Worm (Caenorhabditis elegans): ENCODE results near the gene cyp-13A10.

Gene cyp-13A10

DNA sequence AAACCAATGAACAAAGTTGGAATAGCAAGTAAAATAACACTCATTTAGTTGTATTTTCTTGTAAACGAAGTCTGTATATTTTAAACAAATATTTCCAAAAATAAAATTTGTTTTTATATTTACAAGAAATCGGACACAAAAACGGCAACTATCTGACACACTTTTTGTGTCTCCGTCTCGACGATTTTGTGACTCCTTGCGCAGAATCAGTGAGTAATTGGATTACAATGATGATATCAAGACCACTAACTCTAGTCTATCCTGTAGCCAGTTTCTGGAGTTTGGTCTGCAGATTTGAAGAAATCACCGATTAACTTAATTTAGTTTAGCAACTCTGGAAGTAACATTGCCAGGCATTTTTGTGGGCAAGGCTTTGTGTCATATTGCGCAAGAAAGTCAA lies at the start of gene cyp-13A10:
TSS of gene cyp-13A10 (minus strand) at position 88 of the 400 bp plus-strand sequence.
- TF ChIP-seq nhr-25 (tag; optimal IDR thresholded peaks at IDR 0.05) (no peak), ama-1 (optimal IDR thresholded peaks at IDR 0.05) (no peak), jun-1 (tag; optimal IDR thresholded peaks at IDR 0.05) (no peak), fkh-2 (tag; optimal IDR thresholded peaks at IDR 0.05) (no peak), fkh-10 (GFP tag; optimal IDR thresholded peaks at IDR 0.05) (no peak), hmg-11 (tag; optimal IDR thresholded peaks at IDR 0.05) (no peak), elt-2 (tag; optimal IDR thresholded peaks at IDR 0.05) (no peak)

DNA sequence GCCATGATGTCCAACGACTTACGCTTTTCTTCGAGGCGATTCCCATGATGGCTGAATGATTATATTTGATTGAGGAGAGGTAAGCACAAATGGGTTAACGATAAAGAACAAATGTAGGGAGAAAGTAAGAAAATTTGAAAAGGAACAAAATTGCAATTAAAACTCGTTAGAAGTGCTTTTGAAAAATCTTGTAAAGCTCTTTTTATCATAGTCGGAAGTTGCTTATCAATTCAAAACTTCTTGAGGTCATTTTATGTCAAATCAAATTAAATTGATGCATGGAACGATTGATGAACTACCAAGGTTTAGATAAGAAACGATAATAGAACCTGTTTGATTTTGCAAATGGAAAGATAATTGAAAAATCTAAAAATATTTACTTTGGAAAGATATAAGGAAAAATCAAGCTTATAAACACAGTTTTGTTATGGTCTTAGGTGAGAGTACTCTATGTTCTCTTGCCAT lies 46.2 kb upstream of the cyp-13A10 start, which contains the start of gene glt-5:
TSS of gene glt-5 (minus strand) at position 51 of the 465 bp plus-strand sequence.
- TF ChIP-seq skn-1 (tag; optimal IDR thresholded peaks at IDR 0.05) = no peak
- TF ChIP-seq nfya-1 (tag; optimal IDR thresholded peaks at IDR 0.05; ENCODE audit: insufficient read depth) = no peak
- TF ChIP-seq eor-1 (tag; optimal IDR thresholded peaks at IDR 0.05) = no peak

DNA sequence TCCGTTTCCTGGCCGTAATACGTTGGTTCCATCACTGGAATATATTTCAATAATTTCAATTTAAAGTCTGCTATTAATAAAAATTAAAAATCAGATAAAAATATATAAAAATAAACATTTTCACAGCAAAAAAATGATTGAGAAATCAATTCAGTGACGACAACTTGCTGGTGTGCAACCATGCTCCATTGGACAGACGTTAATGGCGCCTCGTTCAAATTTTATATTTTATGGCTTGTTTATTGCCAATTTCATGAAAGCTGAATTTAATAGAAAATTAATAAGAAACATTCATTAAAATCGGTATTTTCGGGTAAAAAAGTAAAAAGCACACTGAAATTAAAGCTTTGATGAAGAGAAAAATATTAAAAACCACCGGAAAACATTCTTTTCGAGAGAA lies 43.5 kb upstream of the cyp-13A10 start, which contains the start of gene Y53C12A.3:
TSS of gene Y53C12A.3 (minus strand) at position 34 of the 400 bp plus-strand sequence.
- TF ChIP-seq tbx-2 (tag; optimal IDR thresholded peaks at IDR 0.05) (no peak), fos-1 (tag; optimal IDR thresholded peaks at IDR 0.05) (no peak), fkh-2 (tag; optimal IDR thresholded peaks at IDR 0.05) (no peak), ceh-16 (tag; optimal IDR thresholded peaks at IDR 0.05) (no peak), sea-2 (GFP tag; optimal IDR thresholded peaks at IDR 0.05) (no peak), aly-2 (tag; optimal IDR thresholded peaks at IDR 0.05) (no peak), lin-39 (tag; optimal IDR thresholded peaks at IDR 0.05) (peak; percentile 16), hmg-11 (tag; optimal IDR thresholded peaks at IDR 0.05) (peak; percentile 54), jun-1 (tag; optimal IDR thresholded peaks at IDR 0.05) (no peak), nhr-43 (tag; optimal IDR thresholded peaks at IDR 0.05; ENCODE audit: poor library complexity, severe bottlenecking) (no peak), nhr-11 (tag; optimal IDR thresholded peaks at IDR 0.05) (no peak), nhr-67 (tag; optimal IDR thresholded peaks at IDR 0.05) (no peak), nhr-23 (tag; optimal IDR thresholded peaks at IDR 0.05) (peak; percentile 8), mml-1 (tag; optimal IDR thresholded peaks at IDR 0.05) (no peak), daf-12 (tag; optimal IDR thresholded peaks at IDR 0.05) (no peak), nhr-237 (tag; optimal IDR thresholded peaks at IDR 0.05) (no peak), nhr-28 (tag; optimal IDR thresholded peaks at IDR 0.05) (no peak), nhr-77 (tag; optimal IDR thresholded peaks at IDR 0.05) (no peak), mdl-1 (tag; optimal IDR thresholded peaks at IDR 0.05) (no peak), ceh-9 (tag; optimal IDR thresholded peaks at IDR 0.05) (no peak), nfya-1 (tag; optimal IDR thresholded peaks at IDR 0.05; ENCODE audit: insufficient read depth) (peak; percentile 52), egl-5 (tag; optimal IDR thresholded peaks at IDR 0.05) (peak; percentile 4), elt-2 (tag; optimal IDR thresholded peaks at IDR 0.05) (no peak), nhr-12 (tag; optimal IDR thresholded peaks at IDR 0.05) (no peak), pqm-1 (tag; optimal IDR thresholded peaks at IDR 0.05) (no peak), elt-1 (tag; optimal IDR thresholded peaks at IDR 0.05) (no peak), pha-4 (tag; optimal IDR thresholded peaks at IDR 0.05) (peak; percentile 78), snpc-4 (tag; optimal IDR thresholded peaks at IDR 0.05) (no peak), nhr-25 (tag; optimal IDR thresholded peaks at IDR 0.05) (no peak), elt-3 (tag; optimal IDR thresholded peaks at IDR 0.05) (no peak), lsy-12 (tag; optimal IDR thresholded peaks at IDR 0.05) (no peak), lin-15B (tag; optimal IDR thresholded peaks at IDR 0.05) (peak; percentile 51)

DNA sequence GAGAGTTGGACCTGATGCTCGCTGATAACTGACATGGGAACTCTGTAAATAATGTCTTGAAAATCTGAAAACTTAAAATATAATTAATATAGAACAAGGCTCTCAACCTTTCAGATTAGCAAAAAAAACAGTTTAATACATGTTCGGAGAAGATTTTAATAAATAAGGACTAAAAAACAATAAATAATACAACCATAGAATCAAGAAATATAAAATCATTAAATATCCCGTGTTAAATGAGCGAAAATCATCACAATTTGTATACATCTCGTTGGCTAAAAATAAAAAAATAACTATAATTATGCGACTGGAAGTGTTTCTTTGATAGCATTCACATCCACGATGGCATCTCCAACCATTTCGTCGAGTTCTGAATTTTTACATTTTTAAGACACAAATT lies 42.1 kb upstream of the cyp-13A10 start, which contains the start of gene Y53C12A.10:
TSS of gene Y53C12A.10 (minus strand) at position 101 of the 400 bp plus-strand sequence.
- no peak for TF ChIP-seq skn-1 (tag; optimal IDR thresholded peaks at IDR 0.05)
- no peak for TF ChIP-seq egl-27 (tag; optimal IDR thresholded peaks at IDR 0.05)
- no peak for TF ChIP-seq nhr-12 (tag; optimal IDR thresholded peaks at IDR 0.05)
- no peak for TF ChIP-seq nhr-28 (tag; optimal IDR thresholded peaks at IDR 0.05)
- TF ChIP-seq mml-1 (tag; optimal IDR thresholded peaks at IDR 0.05) = no peak
- no peak for TF ChIP-seq ceh-9 (tag; optimal IDR thresholded peaks at IDR 0.05)
- TF ChIP-seq nhr-76 (tag; optimal IDR thresholded peaks at IDR 0.05) = no peak
- no peak for TF ChIP-seq unc-62 (GFP tag; optimal IDR thresholded peaks at IDR 0.05)
- TF ChIP-seq ama-1 (optimal IDR thresholded peaks at IDR 0.05) = no peak
- no peak for TF ChIP-seq fkh-10 (GFP tag; optimal IDR thresholded peaks at IDR 0.05)
- TF ChIP-seq jun-1 (tag; optimal IDR thresholded peaks at IDR 0.05) = no peak
- no peak for TF ChIP-seq ztf-4 (tag; optimal IDR thresholded peaks at IDR 0.05)
- no peak for TF ChIP-seq R02D3.7 (tag; optimal IDR thresholded peaks at IDR 0.05)
- TF ChIP-seq nhr-43 (tag; optimal IDR thresholded peaks at IDR 0.05; ENCODE audit: poor library complexity, severe bottlenecking) = no peak

Measured in whole organism, L3 larva.